Worm (Caenorhabditis elegans): ENCODE measurements around the gene eef-1G.

eef-1G gene

ce11 chrV:10942161-10942560 lies 23.4 kb upstream of the eef-1G start, which contains the start of gene zip-9:
zip-9 (plus strand) TSS chrV:10942461.
- TF ChIP-seq ceh-36 (tag; optimal IDR thresholded peaks at IDR 0.05) (no peak), flt-1 (GFP tag; IDR thresholded peaks at IDR 0.05) (no peak), hmg-4 (GFP tag; optimal IDR thresholded peaks at IDR 0.05) (no peak), B0310.2 (tag; optimal IDR thresholded peaks at IDR 0.05) (no peak), F13C5.2 (tag; optimal IDR thresholded peaks at IDR 0.05) (no peak), scrt-1 (GFP tag; IDR thresholded peaks at IDR 0.05) (no peak), sea-1 (GFP tag; conservative IDR thresholded peaks at IDR 0.05) (no peak)

- TF ChIP-seq ceh-13 (GFP tag; optimal IDR thresholded peaks at IDR 0.05) = no peak
- TF ChIP-seq aly-1 (tag; optimal IDR thresholded peaks at IDR 0.05) = no peak
- TF ChIP-seq pes-1 (GFP tag; IDR thresholded peaks at IDR 0.05) = no peak
- no peak for TF ChIP-seq tra-4 (tag; optimal IDR thresholded peaks at IDR 0.05)
- TF ChIP-seq flt-1 (GFP tag; IDR thresholded peaks at IDR 0.05) = no peak
- no peak for TF ChIP-seq B0310.2 (tag; optimal IDR thresholded peaks at IDR 0.05)
- no peak for TF ChIP-seq scrt-1 (GFP tag; IDR thresholded peaks at IDR 0.05)
- TF ChIP-seq hnd-1 (tag; optimal IDR thresholded peaks at IDR 0.05) = no peak
- no peak for TF ChIP-seq hmg-4 (GFP tag; optimal IDR thresholded peaks at IDR 0.05)
- TF ChIP-seq ceh-36 (tag; optimal IDR thresholded peaks at IDR 0.05) = no peak
- TF ChIP-seq sea-1 (GFP tag; conservative IDR thresholded peaks at IDR 0.05) = no peak
- no peak for TF ChIP-seq ama-1 (optimal IDR thresholded peaks at IDR 0.05)
- no peak for TF ChIP-seq ets-7 (tag; optimal IDR thresholded peaks at IDR 0.05)
- no peak for TF ChIP-seq hmbx-1 (tag; optimal IDR thresholded peaks at IDR 0.05)
- TF ChIP-seq tbx-11 (GFP tag; IDR thresholded peaks at IDR 0.05) = no peak
- no peak for TF ChIP-seq tbx-37 (GFP tag; conservative IDR thresholded peaks at IDR 0.05)
- no peak for TF ChIP-seq F13C5.2 (tag; optimal IDR thresholded peaks at IDR 0.05)
Observed at ce11 chrV:10944903-10945302, 20.6 kb upstream of the eef-1G start.

ce11 chrV:10947210-10947609 lies 18.3 kb upstream of the eef-1G start:
- TF ChIP-seq scrt-1 (GFP tag; IDR thresholded peaks at IDR 0.05) = no peak
- no peak for TF ChIP-seq ama-1 (optimal IDR thresholded peaks at IDR 0.05)
- TF ChIP-seq ets-7 (tag; optimal IDR thresholded peaks at IDR 0.05) = no peak
- TF ChIP-seq B0310.2 (tag; optimal IDR thresholded peaks at IDR 0.05) = no peak
- no peak for TF ChIP-seq tbx-11 (GFP tag; IDR thresholded peaks at IDR 0.05)
- no peak for TF ChIP-seq hmg-4 (GFP tag; optimal IDR thresholded peaks at IDR 0.05)
- TF ChIP-seq ceh-13 (GFP tag; optimal IDR thresholded peaks at IDR 0.05) = no peak
- no peak for TF ChIP-seq ceh-36 (tag; optimal IDR thresholded peaks at IDR 0.05)
- TF ChIP-seq aly-1 (tag; optimal IDR thresholded peaks at IDR 0.05) = no peak
- no peak for TF ChIP-seq tbx-37 (GFP tag; conservative IDR thresholded peaks at IDR 0.05)
- TF ChIP-seq pes-1 (GFP tag; IDR thresholded peaks at IDR 0.05) = no peak
- no peak for TF ChIP-seq flt-1 (GFP tag; IDR thresholded peaks at IDR 0.05)
- no peak for TF ChIP-seq hmbx-1 (tag; optimal IDR thresholded peaks at IDR 0.05)
- TF ChIP-seq tra-4 (tag; optimal IDR thresholded peaks at IDR 0.05) = no peak
- TF ChIP-seq F13C5.2 (tag; optimal IDR thresholded peaks at IDR 0.05) = no peak

- TF ChIP-seq sea-1 (GFP tag; conservative IDR thresholded peaks at IDR 0.05) (no peak), pes-1 (GFP tag; IDR thresholded peaks at IDR 0.05) (no peak), hmg-4 (GFP tag; optimal IDR thresholded peaks at IDR 0.05) (no peak), flt-1 (GFP tag; IDR thresholded peaks at IDR 0.05) (no peak), scrt-1 (GFP tag; IDR thresholded peaks at IDR 0.05) (no peak), tbx-37 (GFP tag; conservative IDR thresholded peaks at IDR 0.05) (no peak), aly-1 (tag; optimal IDR thresholded peaks at IDR 0.05) (no peak), hnd-1 (tag; optimal IDR thresholded peaks at IDR 0.05) (no peak), tra-4 (tag; optimal IDR thresholded peaks at IDR 0.05) (no peak), hmbx-1 (tag; optimal IDR thresholded peaks at IDR 0.05) (no peak), tbx-11 (GFP tag; IDR thresholded peaks at IDR 0.05) (no peak), ceh-36 (tag; optimal IDR thresholded peaks at IDR 0.05) (no peak)
Observed at ce11 chrV:10947930-10948329, 17.6 kb upstream of the eef-1G start, which contains the start of gene F17C11.2. F17C11.2 (plus strand) TSS chrV:10948230.

ce11 chrV:10949511-10949910 lies 16.0 kb upstream of the eef-1G start, which contains the start of gene col-153:
col-153 (plus strand) TSS chrV:10949811.
- no peak for TF ChIP-seq tbx-11 (GFP tag; IDR thresholded peaks at IDR 0.05)

- TF ChIP-seq pes-1 (GFP tag; IDR thresholded peaks at IDR 0.05) (no peak), tbx-11 (GFP tag; IDR thresholded peaks at IDR 0.05) (no peak), hmbx-1 (tag; optimal IDR thresholded peaks at IDR 0.05) (no peak), hmg-4 (GFP tag; optimal IDR thresholded peaks at IDR 0.05) (no peak), tbx-37 (GFP tag; conservative IDR thresholded peaks at IDR 0.05) (peak; percentile 17; the same call in 1 of the 2 replicates), sea-1 (GFP tag; conservative IDR thresholded peaks at IDR 0.05) (0 out of 2 replicates have a peak, but pooled peaks have one; percentile 6), tra-4 (tag; optimal IDR thresholded peaks at IDR 0.05) (no peak), flt-1 (GFP tag; IDR thresholded peaks at IDR 0.05) (no peak), ceh-13 (GFP tag; optimal IDR thresholded peaks at IDR 0.05) (no peak), scrt-1 (GFP tag; IDR thresholded peaks at IDR 0.05) (no peak), aly-1 (tag; optimal IDR thresholded peaks at IDR 0.05) (no peak), F13C5.2 (tag; optimal IDR thresholded peaks at IDR 0.05) (no peak)
Observed at ce11 chrV:10951655-10952278, 13.8 kb upstream of the eef-1G start, which contains the start of gene F17C11.4. F17C11.4 (plus strand) TSS chrV:10951860.

- TF ChIP-seq hnd-1 (tag; optimal IDR thresholded peaks at IDR 0.05) (no peak), flt-1 (GFP tag; IDR thresholded peaks at IDR 0.05) (no peak), tra-4 (tag; optimal IDR thresholded peaks at IDR 0.05) (no peak), sea-1 (GFP tag; conservative IDR thresholded peaks at IDR 0.05) (no peak), tbx-11 (GFP tag; IDR thresholded peaks at IDR 0.05) (no peak), scrt-1 (GFP tag; IDR thresholded peaks at IDR 0.05) (no peak), F13C5.2 (tag; optimal IDR thresholded peaks at IDR 0.05) (no peak), B0310.2 (tag; optimal IDR thresholded peaks at IDR 0.05) (no peak), ceh-13 (GFP tag; optimal IDR thresholded peaks at IDR 0.05) (no peak), tbx-37 (GFP tag; conservative IDR thresholded peaks at IDR 0.05) (no peak)
Observed at ce11 chrV:10953471-10954155, 11.9 kb upstream of the eef-1G start.

All from whole organism, early embryonic.